Fruit fly (Drosophila melanogaster): ENCODE measurements around the gene CG11768.

- TF ChIP-seq CG8478 (optimal IDR thresholded peaks at IDR 0.05) (no peak), CTCF (optimal IDR thresholded peaks at IDR 0.05) (no peak)
Observed at dm6 chr3R:8812342-8812966, 44.5 kb upstream of the CG11768 start.
